Worm (Caenorhabditis elegans) whole organism, young adult: ENCODE measurements around the gene W09C2.8.

Experiments used
- B0261.1 ChIP-seq: sonication (generic microtip); optimal IDR thresholded peaks from 2 replicates; lab custom pipeline; 2016; ENCODE audit warnings: mild to moderate bottlenecking, missing genetic modification characterization, moderate library complexity, missing compliant biosample characterization
- C17E4.6 ChIP-seq: fragments of 200-800 bp; sonication (Bioruptor generic); IDR thresholded peaks from 2 replicates; pipeline ENCODE4 v1.3.6; 2022; ENCODE audit warnings: missing genetic modification reagents, missing genetic modification characterization, missing compliant biosample characterization
- D2030.7 ChIP-seq: fragments of 200-800 bp; sonication (Bioruptor generic); IDR thresholded peaks from 2 replicates; pipeline ENCODE4 v1.3.6; 2022; ENCODE audit warnings: missing genetic modification reagents, missing genetic modification characterization, missing compliant biosample characterization
- F52B5.7 ChIP-seq: sonication (generic microtip); optimal IDR thresholded peaks from 2 replicates; lab custom pipeline; 2016; ENCODE audit warnings: mild to moderate bottlenecking, missing genetic modification characterization, missing compliant biosample characterization
- T07F8.4 ChIP-seq: sonication (generic microtip); optimal IDR thresholded peaks from 2 replicates; lab custom pipeline; 2016; ENCODE audit warnings: mild to moderate bottlenecking, missing genetic modification characterization, moderate library complexity, missing compliant biosample characterization
- Y53G8AR.9 ChIP-seq: fragments of 200-800 bp; sonication (Bioruptor generic); conservative IDR thresholded peaks from 2 replicates; pipeline ENCODE4 v1.3.6; 2022; ENCODE audit warnings: missing genetic modification reagents, missing genetic modification characterization, missing compliant biosample characterization
- Y67H2A.10 ChIP-seq: fragments of 200-800 bp; sonication (Bioruptor generic); conservative IDR thresholded peaks from 2 replicates; pipeline ENCODE4 v1.3.6; 2022; ENCODE audit warnings: missing genetic modification reagents, missing genetic modification characterization, missing compliant biosample characterization
- akir-1 ChIP-seq: fragments of 200-800 bp; sonication (Bioruptor generic); optimal IDR thresholded peaks from 2 replicates; lab custom pipeline; 2018; ENCODE audit warnings: mild to moderate bottlenecking, missing genetic modification characterization, moderate library complexity, missing compliant biosample characterization
- aptf-2 ChIP-seq: fragments of 200-800 bp; sonication (Bioruptor generic); conservative IDR thresholded peaks from 2 replicates; pipeline ENCODE4 v1.3.6; 2022; ENCODE audit warnings: missing genetic modification reagents, missing genetic modification characterization, missing compliant biosample characterization
- atf-7 ChIP-seq: sonication (generic microtip); optimal IDR thresholded peaks from 2 replicates; lab custom pipeline; 2017; ENCODE audit warnings: mild to moderate bottlenecking, missing genetic modification characterization, missing compliant biosample characterization
- attf-5 ChIP-seq: fragments of 200-800 bp; sonication (Bioruptor generic); optimal IDR thresholded peaks from 2 replicates; lab custom pipeline; 2018; ENCODE audit warnings: mild to moderate bottlenecking, missing genetic modification characterization, missing compliant biosample characterization
- bed-1 ChIP-seq: fragments of 200-800 bp; sonication (Bioruptor generic); IDR thresholded peaks from 2 replicates; pipeline ENCODE4 v1.3.6; 2022; ENCODE audit warnings: missing genetic modification reagents, missing genetic modification characterization, missing compliant biosample characterization
- ceh-58 ChIP-seq: fragments of 200-800 bp; sonication (Bioruptor generic); IDR thresholded peaks from 2 replicates; pipeline ENCODE4 v1.3.6; 2022; ENCODE audit warnings: missing genetic modification characterization, missing compliant biosample characterization
- dox-1 ChIP-seq: fragments of 200-800 bp; sonication (Bioruptor generic); IDR thresholded peaks from 2 replicates; pipeline ENCODE4 v1.3.6; 2022; ENCODE audit warnings: missing genetic modification reagents, missing genetic modification characterization, missing compliant biosample characterization
- dpff-1 ChIP-seq: sonication (generic microtip); optimal IDR thresholded peaks from 2 replicates; lab custom pipeline; 2017; ENCODE audit warnings: mild to moderate bottlenecking, missing genetic modification characterization, missing compliant biosample characterization
- egl-18 ChIP-seq: fragments of 200-800 bp; sonication (Bioruptor generic); IDR thresholded peaks from 2 replicates; pipeline ENCODE4 v1.3.6; 2022; ENCODE audit warnings: missing genetic modification reagents, missing genetic modification characterization, missing compliant biosample characterization
- egrh-3 ChIP-seq: fragments of 200-800 bp; sonication (Bioruptor generic); IDR thresholded peaks from 2 replicates; pipeline ENCODE4 v1.3.6; 2022; ENCODE audit warnings: missing genetic modification reagents, missing genetic modification characterization, missing compliant biosample characterization
- fkh-3 ChIP-seq: sonication (generic microtip); optimal IDR thresholded peaks from 2 replicates; lab custom pipeline; 2016; ENCODE audit warnings: mild to moderate bottlenecking, missing genetic modification characterization, missing compliant biosample characterization
- hmg-20 ChIP-seq: fragments of 200-800 bp; sonication (Bioruptor generic); IDR thresholded peaks from 2 replicates; pipeline ENCODE4 v1.3.6; 2022; ENCODE audit warnings: missing genetic modification reagents, missing genetic modification characterization, missing compliant biosample characterization
- lag-1 ChIP-seq: fragments of 200-800 bp; sonication (Bioruptor generic); IDR thresholded peaks from 2 replicates; pipeline ENCODE4 v1.3.6; 2022; ENCODE audit warnings: missing genetic modification reagents, missing genetic modification characterization, missing compliant biosample characterization
- let-526 ChIP-seq: fragments of 200-800 bp; sonication (Bioruptor generic); IDR thresholded peaks from 2 replicates; pipeline ENCODE4 v1.3.6; 2022; ENCODE audit warnings: missing genetic modification reagents, missing genetic modification characterization, missing compliant biosample characterization
- lin-35 ChIP-seq, 3 experiments: fragments of 150-350 bp in 2 of 3; sonication (generic microtip) in 1 of 3; optimal IDR thresholded peaks; 2 replicates each; lab custom pipeline; 2014 to 2018; ENCODE audit warnings: missing biosample characterization in 3 of 3, missing genetic modification characterization in 3 of 3, missing genetic modification reagents in 3 of 3
- lir-1 ChIP-seq: fragments of 200-800 bp; sonication (Bioruptor generic); conservative IDR thresholded peaks from 2 replicates; pipeline ENCODE4 v1.3.6; 2022; ENCODE audit warnings: missing genetic modification reagents, missing genetic modification characterization, missing compliant biosample characterization
- lsl-1 ChIP-seq: fragments of 200-800 bp; sonication (Bioruptor generic); optimal IDR thresholded peaks from 2 replicates; lab custom pipeline; 2018; ENCODE audit warnings: mild to moderate bottlenecking, missing genetic modification characterization, moderate library complexity, missing compliant biosample characterization
- madf-10 ChIP-seq: sonication (generic microtip); optimal IDR thresholded peaks from 2 replicates; lab custom pipeline; 2016; ENCODE audit warnings: mild to moderate bottlenecking, missing genetic modification characterization, missing compliant biosample characterization
- nfya-1 ChIP-seq: sonication (generic microtip); optimal IDR thresholded peaks from 2 replicates; lab custom pipeline; 2017; ENCODE audit warnings: antibody characterized with exemption, missing compliant biosample characterization, missing genetic modification characterization, borderline replicate concordance; ENCODE audit not compliant: insufficient read depth
- nhr-80 ChIP-seq: sonication (generic microtip); optimal IDR thresholded peaks from 2 replicates; lab custom pipeline; 2016; ENCODE audit warnings: missing genetic modification characterization, missing compliant biosample characterization
- rcor-1 ChIP-seq: fragments of 200-800 bp; sonication (Bioruptor generic); IDR thresholded peaks from 2 replicates; pipeline ENCODE4 v1.3.6; 2022; ENCODE audit warnings: missing genetic modification reagents, missing genetic modification characterization, missing compliant biosample characterization
- snpc-1.3 ChIP-seq: sonication (generic microtip); optimal IDR thresholded peaks from 2 replicates; lab custom pipeline; 2017; ENCODE audit warnings: missing genetic modification characterization, mild to moderate bottlenecking, missing compliant biosample characterization, antibody characterized with exemption, moderate library complexity, missing genotype, missing genetic modification reagents; ENCODE audit not compliant: insufficient read depth
- somi-1 ChIP-seq: fragments of 200-800 bp; sonication (Bioruptor generic); optimal IDR thresholded peaks from 2 replicates; lab custom pipeline; 2018; ENCODE audit warnings: mild to moderate bottlenecking, missing genetic modification characterization, missing compliant biosample characterization
- sptf-2 ChIP-seq: fragments of 200-800 bp; sonication (Bioruptor generic); optimal IDR thresholded peaks from 2 replicates; lab custom pipeline; 2018; ENCODE audit warnings: mild to moderate bottlenecking, missing genetic modification characterization, missing compliant biosample characterization
- unc-130 ChIP-seq: sonication (generic microtip); optimal IDR thresholded peaks from 2 replicates; lab custom pipeline; 2016; ENCODE audit warnings: missing genetic modification reagents, missing genetic modification characterization, missing compliant biosample characterization
- xnd-1 ChIP-seq: sonication (generic microtip); optimal IDR thresholded peaks from 2 replicates; lab custom pipeline; 2016; ENCODE audit warnings: missing genotype, missing genetic modification reagents, missing genetic modification characterization, missing compliant biosample characterization
- zim-3 ChIP-seq: sonication (generic microtip); optimal IDR thresholded peaks from 2 replicates; lab custom pipeline; 2017; ENCODE audit warnings: mild to moderate bottlenecking, missing genetic modification characterization, moderate library complexity, missing compliant biosample characterization
- ztf-25 ChIP-seq: fragments of 200-800 bp; sonication (Bioruptor generic); IDR thresholded peaks from 2 replicates; pipeline ENCODE4 v1.3.6; 2022; ENCODE audit warnings: missing genetic modification reagents, missing genetic modification characterization, missing compliant biosample characterization
- ztf-3 ChIP-seq: fragments of 200-800 bp; sonication (Bioruptor generic); optimal IDR thresholded peaks from 2 replicates; lab custom pipeline; 2018; ENCODE audit warnings: mild to moderate bottlenecking, missing genetic modification characterization, missing compliant biosample characterization

W09C2.8 gene

DNA sequence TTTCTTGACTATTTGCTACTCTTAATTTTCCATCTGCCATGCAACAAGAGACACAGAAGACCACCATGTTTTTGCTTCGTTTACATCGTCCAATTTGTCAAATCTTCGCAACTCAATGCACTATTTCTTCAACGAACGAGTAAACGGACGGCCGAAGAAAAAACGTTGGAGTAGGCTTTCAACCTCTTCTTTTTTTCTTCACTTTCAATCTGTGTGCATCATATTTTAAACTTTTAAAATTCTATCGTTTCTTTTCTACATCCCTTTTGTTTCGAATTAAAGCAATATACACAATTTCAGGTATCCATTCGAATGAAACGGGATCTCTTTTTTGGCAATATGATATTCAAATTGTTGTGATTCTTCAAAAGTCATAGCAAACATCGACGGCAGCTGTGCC is 33.6 kb upstream of the W09C2.8 start, which contains the start of gene acc-1:
Gene acc-1, plus strand, starts transcription at position 301 of the 400 bp plus-strand sequence.
- no peak for TF ChIP-seq B0261.1 (tag; lab: Kevin White, UChicago)
- TF ChIP-seq nfya-1 (tag; lab: Kevin White, UChicago) = no peak
- no peak for TF ChIP-seq bed-1 (GFP tag; lab: Robert Waterston, UW)
- TF ChIP-seq let-526 = no peak
- no peak for TF ChIP-seq madf-10 (tag; lab: Kevin White, UChicago)
- TF ChIP-seq ztf-25 (GFP tag; lab: Robert Waterston, UW) = no peak
- TF ChIP-seq aptf-2 (GFP tag; lab: Robert Waterston, UW) = no peak
- TF ChIP-seq T07F8.4 (tag; lab: Kevin White, UChicago) = no peak
- TF ChIP-seq ceh-58 (GFP tag; lab: Robert Waterston, UW) = no peak
- no peak for TF ChIP-seq lir-1 (GFP tag; lab: Robert Waterston, UW)
- no peak for TF ChIP-seq lag-1 (GFP tag; lab: Robert Waterston, UW)
- TF ChIP-seq zim-3 (tag; lab: Kevin White, UChicago) = no peak
- no peak for TF ChIP-seq rcor-1 (GFP tag; lab: Robert Waterston, UW)
- no peak for TF ChIP-seq lin-35 (GFP tag; optimal IDR thresholded peaks at IDR 0.05; lab: Kevin White, UChicago)
- no peak for TF ChIP-seq fkh-3 (tag; lab: Kevin White, UChicago)
- no peak for TF ChIP-seq dox-1 (GFP tag; lab: Robert Waterston, UW)
- no peak for TF ChIP-seq Y53G8AR.9 (GFP tag; lab: Robert Waterston, UW)
- TF ChIP-seq akir-1 (GFP tag; lab: Kevin White, UChicago) = no peak
- TF ChIP-seq attf-5 (GFP tag; lab: Kevin White, UChicago) = no peak

ce11 chrIV:9655556-9655955 is 31.4 kb upstream of the W09C2.8 start:
- TF ChIP-seq atf-7 (tag; lab: Kevin White, UChicago) = no peak
- TF ChIP-seq hmg-20 (GFP tag; lab: Robert Waterston, UW) = no peak
- no peak for TF ChIP-seq C17E4.6 (GFP tag; lab: Robert Waterston, UW)
- no peak for TF ChIP-seq dpff-1
- no peak for TF ChIP-seq lsl-1 (GFP tag; lab: Kevin White, UChicago)
- TF ChIP-seq aptf-2 (GFP tag; lab: Robert Waterston, UW) = no peak
- no peak for TF ChIP-seq let-526
- no peak for TF ChIP-seq egl-18 (GFP tag; lab: Robert Waterston, UW)
- no peak for TF ChIP-seq D2030.7 (GFP tag; lab: Robert Waterston, UW)
- TF ChIP-seq ztf-3 = no peak
- no peak for TF ChIP-seq sptf-2
- no peak for TF ChIP-seq lir-1 (GFP tag; lab: Robert Waterston, UW)
- TF ChIP-seq snpc-1.3 (tag; lab: Kevin White, UChicago) = no peak
- TF ChIP-seq ceh-58 (GFP tag; lab: Robert Waterston, UW) = no peak
- no peak for TF ChIP-seq egrh-3 (GFP tag; lab: Robert Waterston, UW)
- no peak for TF ChIP-seq nhr-80
- no peak for TF ChIP-seq Y67H2A.10 (GFP tag; lab: Robert Waterston, UW)

- TF ChIP-seq somi-1 (GFP tag; lab: Kevin White, UChicago) (no peak), nhr-80 (no peak), F52B5.7 (tag; lab: Kevin White, UChicago) (no peak)
Observed at ce11 chrIV:9654017-9654416, 29.8 kb upstream of the W09C2.8 start, which contains the start of gene F58G6.7. Gene F58G6.7, plus strand, starts transcription at chrIV:9654317.

DNA sequence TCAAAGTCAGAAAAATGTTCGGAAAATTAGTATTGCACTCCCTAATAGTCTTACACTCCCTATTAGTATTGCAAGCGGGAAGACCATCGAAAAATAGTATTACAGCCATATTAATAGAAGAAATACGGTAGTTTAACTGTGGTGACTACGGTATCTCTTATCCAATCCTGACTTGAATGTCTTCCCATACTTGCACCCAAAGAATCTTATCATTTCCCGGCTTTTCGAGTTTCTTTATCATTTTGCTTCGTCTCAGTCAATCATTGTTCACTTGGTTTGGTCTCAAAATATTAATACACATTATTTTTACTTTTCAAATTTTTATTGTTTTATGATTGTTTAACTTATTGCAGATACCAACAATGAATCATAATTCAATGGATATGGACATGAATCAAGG is 29.0 kb upstream of the W09C2.8 start, which contains the start of gene F58G6.3:
Gene F58G6.3, plus strand, starts transcription at position 352 of the 400 bp plus-strand sequence.
- TF ChIP-seq D2030.7 (GFP tag; lab: Robert Waterston, UW) (no peak), xnd-1 (no peak), unc-130 (no peak), nhr-80 (peak; percentile 1)
